Worm (Caenorhabditis elegans): ENCODE results near the gene F57G8.7.
A peak's percentile ranks its signal among the peaks of the same experiment; 100 is the strongest.

F57G8.7 gene

ce11 chrV:16328849-16329248 is at the start of gene F57G8.7:
TSS of gene F57G8.7 (plus strand) at chrV:16329149.
- no peak for TF ChIP-seq lin-11 (tag; optimal IDR thresholded peaks at IDR 0.05)
- TF ChIP-seq elt-1 (tag; optimal IDR thresholded peaks at IDR 0.05), result no peak
- no peak for TF ChIP-seq nhr-21 (tag; optimal IDR thresholded peaks at IDR 0.05)
- TF ChIP-seq zag-1 (tag; optimal IDR thresholded peaks at IDR 0.05), result no peak
- TF ChIP-seq ceh-82 (tag; optimal IDR thresholded peaks at IDR 0.05), result no peak
- TF ChIP-seq egl-27 (tag; optimal IDR thresholded peaks at IDR 0.05), result no peak
- TF ChIP-seq ztf-11 (tag; optimal IDR thresholded peaks at IDR 0.05), result no peak
- TF ChIP-seq ceh-16 (tag; optimal IDR thresholded peaks at IDR 0.05), result no peak
- TF ChIP-seq C34F6.9 (tag; optimal IDR thresholded peaks at IDR 0.05), result no peak
- no peak for TF ChIP-seq alr-1 (tag; optimal IDR thresholded peaks at IDR 0.05)
- TF ChIP-seq lin-39 (tag; optimal IDR thresholded peaks at IDR 0.05), result no peak
- TF ChIP-seq mbf-1 (tag; optimal IDR thresholded peaks at IDR 0.05), result no peak
- no peak for TF ChIP-seq nhr-77 (tag; optimal IDR thresholded peaks at IDR 0.05)
- no peak for TF ChIP-seq nhr-25 (tag; optimal IDR thresholded peaks at IDR 0.05)
- no peak for TF ChIP-seq peb-1 (tag; optimal IDR thresholded peaks at IDR 0.05)
- no peak for TF ChIP-seq sma-9 (GFP tag; optimal IDR thresholded peaks at IDR 0.05)
- no peak for TF ChIP-seq sma-9 (tag; optimal IDR thresholded peaks at IDR 0.05)
- TF ChIP-seq skn-1 (tag; optimal IDR thresholded peaks at IDR 0.05), result no peak
- TF ChIP-seq ztf-4 (tag; optimal IDR thresholded peaks at IDR 0.05), result no peak
- no peak for TF ChIP-seq blmp-1 (tag; optimal IDR thresholded peaks at IDR 0.05; ENCODE audit: insufficient read depth)
- TF ChIP-seq nhr-6 (tag; optimal IDR thresholded peaks at IDR 0.05), result no peak

ce11 chrV:16282147-16282546 is 46.8 kb upstream of the F57G8.7 start, which contains the start of gene F28G4.2:
TSS of gene F28G4.2 (minus strand) at chrV:16282321.
- TF ChIP-seq blmp-1 (tag; optimal IDR thresholded peaks at IDR 0.05; ENCODE audit: insufficient read depth), result peak; percentile 40
- TF ChIP-seq ZK546.5 (tag; optimal IDR thresholded peaks at IDR 0.05), result no peak
- no peak for TF ChIP-seq peb-1 (tag; optimal IDR thresholded peaks at IDR 0.05)
- no peak for TF ChIP-seq crh-2 (tag; optimal IDR thresholded peaks at IDR 0.05)

ce11 chrV:16285794-16286193 is 43.2 kb upstream of the F57G8.7 start, which contains the start of gene F28G4.4:
TSS of gene F28G4.4 (minus strand) at chrV:16285894.
- no peak for TF ChIP-seq nhr-21 (tag; optimal IDR thresholded peaks at IDR 0.05)
- TF ChIP-seq nhr-77 (tag; optimal IDR thresholded peaks at IDR 0.05), result no peak
- TF ChIP-seq nhr-23 (tag; optimal IDR thresholded peaks at IDR 0.05), result no peak
- no peak for TF ChIP-seq mbf-1 (tag; optimal IDR thresholded peaks at IDR 0.05)
- no peak for TF ChIP-seq unc-62 (GFP tag; optimal IDR thresholded peaks at IDR 0.05)
- no peak for TF ChIP-seq peb-1 (tag; optimal IDR thresholded peaks at IDR 0.05)
- no peak for TF ChIP-seq nhr-6 (tag; optimal IDR thresholded peaks at IDR 0.05)
- TF ChIP-seq lin-13 (GFP tag; optimal IDR thresholded peaks at IDR 0.05), result no peak
- no peak for TF ChIP-seq mab-5 (tag; optimal IDR thresholded peaks at IDR 0.05)
- no peak for TF ChIP-seq lin-39 (tag; optimal IDR thresholded peaks at IDR 0.05)
- TF ChIP-seq nhr-25 (tag; optimal IDR thresholded peaks at IDR 0.05), result no peak
- no peak for TF ChIP-seq fos-1 (tag; optimal IDR thresholded peaks at IDR 0.05)

ce11 chrV:16287619-16288018 is 41.3 kb upstream of the F57G8.7 start, which contains the start of gene F28G4.3:
TSS of gene F28G4.3 (minus strand) at chrV:16287719.
- TF ChIP-seq sem-4 (tag; optimal IDR thresholded peaks at IDR 0.05) (no peak), R02D3.7 (tag; optimal IDR thresholded peaks at IDR 0.05) (no peak), lsy-2 (tag; optimal IDR thresholded peaks at IDR 0.05) (no peak), ztf-1 (GFP tag; conservative IDR thresholded peaks at IDR 0.05) (no peak), crh-2 (tag; optimal IDR thresholded peaks at IDR 0.05) (no peak), lin-11 (tag; optimal IDR thresholded peaks at IDR 0.05) (no peak), ZK546.5 (tag; optimal IDR thresholded peaks at IDR 0.05) (no peak), C34F6.9 (tag; optimal IDR thresholded peaks at IDR 0.05) (no peak), unc-62 (GFP tag; optimal IDR thresholded peaks at IDR 0.05) (no peak), unc-55 (GFP tag; optimal IDR thresholded peaks at IDR 0.05) (no peak)

ce11 chrV:16292409-16292808 is 36.5 kb upstream of the F57G8.7 start, which contains the start of gene oac-5:
TSS of gene oac-5 (plus strand) at chrV:16292709.
- TF ChIP-seq mab-5 (tag; optimal IDR thresholded peaks at IDR 0.05) (no peak), fos-1 (tag; optimal IDR thresholded peaks at IDR 0.05) (no peak), unc-55 (GFP tag; optimal IDR thresholded peaks at IDR 0.05) (no peak), lin-39 (tag; optimal IDR thresholded peaks at IDR 0.05) (no peak), elt-3 (tag; optimal IDR thresholded peaks at IDR 0.05) (no peak), nhr-12 (tag; optimal IDR thresholded peaks at IDR 0.05) (no peak), nhr-77 (tag; optimal IDR thresholded peaks at IDR 0.05) (no peak), sem-4 (tag; optimal IDR thresholded peaks at IDR 0.05) (no peak), dmd-4 (tag; optimal IDR thresholded peaks at IDR 0.05) (no peak), ztf-4 (tag; optimal IDR thresholded peaks at IDR 0.05) (no peak), nhr-6 (tag; optimal IDR thresholded peaks at IDR 0.05) (no peak), peb-1 (tag; optimal IDR thresholded peaks at IDR 0.05) (no peak), mbf-1 (tag; optimal IDR thresholded peaks at IDR 0.05) (no peak), snpc-4 (tag; optimal IDR thresholded peaks at IDR 0.05) (no peak), ZK546.5 (tag; optimal IDR thresholded peaks at IDR 0.05) (no peak), ztf-1 (GFP tag; conservative IDR thresholded peaks at IDR 0.05) (no peak)

Data from whole organism, L2 larva.